Fruit fly (Drosophila melanogaster) whole organism, pupa: Measurements from ENCODE around the gene CG10809.

Experiments
- CG10348 ChIP-seq: fragments of 200-800 bp; sonication (Bioruptor generic); IDR thresholded peaks from 2 replicates; pipeline ENCODE4 v1.3.6; 2022; ENCODE audit warnings: missing biosample characterization, missing genetic modification characterization
- CG12605 ChIP-seq: fragments of 200-800 bp; sonication (Bioruptor generic); IDR thresholded peaks from 2 replicates; pipeline ENCODE4 v1.3.6; 2022; ENCODE audit warnings: missing biosample characterization, missing genetic modification characterization
- CG13204 ChIP-seq: fragments of 200-800 bp; sonication (Bioruptor generic); optimal IDR thresholded peaks from 2 replicates; lab custom pipeline; 2018; ENCODE audit warnings: missing biosample characterization, mild to moderate bottlenecking, missing genetic modification characterization, moderate library complexity
- CG14655 ChIP-seq: fragments of 200-800 bp; sonication (Bioruptor generic); optimal IDR thresholded peaks from 3 replicates; lab custom pipeline; 2017; ENCODE audit warnings: mild to moderate bottlenecking, missing biosample characterization, missing genetic modification reagents, missing genetic modification characterization
- CG15710 ChIP-seq: fragments of 200-800 bp; sonication (Bioruptor generic); optimal IDR thresholded peaks from 2 replicates; lab custom pipeline; 2018; ENCODE audit warnings: missing biosample characterization, mild to moderate bottlenecking, missing genetic modification characterization, moderate library complexity
- CG17806 ChIP-seq: fragments of 200-800 bp; sonication (Bioruptor generic); optimal IDR thresholded peaks from 2 replicates; lab custom pipeline; 2018; ENCODE audit warnings: missing biosample characterization, mild to moderate bottlenecking, missing genetic modification characterization, moderate library complexity
- CG32121 ChIP-seq: fragments of 200-800 bp; sonication (Bioruptor generic); IDR thresholded peaks from 2 replicates; pipeline ENCODE4 v1.3.6; 2022; ENCODE audit warnings: missing biosample characterization, missing genetic modification characterization
- CG34367 ChIP-seq: fragments of 200-800 bp; sonication (Bioruptor generic); optimal IDR thresholded peaks from 2 replicates; lab custom pipeline; 2018; ENCODE audit warnings: missing biosample characterization, mild to moderate bottlenecking, missing genetic modification characterization
- CG4496 ChIP-seq: fragments of 200-800 bp; sonication (Bioruptor generic); IDR thresholded peaks from 3 replicates; pipeline ENCODE4 v1.3.6; 2022; ENCODE audit warnings: missing biosample characterization, missing genetic modification characterization
- CG8159 ChIP-seq: fragments of 200-800 bp; sonication (Bioruptor generic); optimal IDR thresholded peaks from 3 replicates; lab custom pipeline; 2018; ENCODE audit warnings: missing biosample characterization, mild to moderate bottlenecking, missing genetic modification characterization, moderate library complexity
- CG8301 ChIP-seq: fragments of 200-800 bp; sonication (Bioruptor generic); optimal IDR thresholded peaks from 2 replicates; lab custom pipeline; 2018; ENCODE audit warnings: missing biosample characterization, mild to moderate bottlenecking, missing genetic modification characterization
- CG9948 ChIP-seq: fragments of 200-800 bp; sonication (Bioruptor generic); optimal IDR thresholded peaks from 2 replicates; lab custom pipeline; 2018; ENCODE audit warnings: missing biosample characterization, mild to moderate bottlenecking, missing genetic modification characterization, moderate library complexity
- D1 ChIP-seq: fragments of 200-800 bp; sonication (Bioruptor generic); optimal IDR thresholded peaks from 2 replicates; lab custom pipeline; 2018; ENCODE audit warnings: missing biosample characterization, mild to moderate bottlenecking, missing genetic modification characterization, moderate library complexity
- EcR ChIP-seq: fragments of 200-800 bp; sonication (Bioruptor generic); optimal IDR thresholded peaks from 3 replicates; lab custom pipeline; 2019; ENCODE audit warnings: missing biosample characterization, missing genetic modification characterization, mild to moderate bottlenecking, moderate library complexity, missing genetic modification reagents
- Ets98B ChIP-seq: fragments of 200-800 bp; sonication (Bioruptor generic); IDR thresholded peaks from 2 replicates; pipeline ENCODE4 v1.3.6; 2022; ENCODE audit warnings: missing biosample characterization, missing genetic modification characterization
- Pif1A ChIP-seq: fragments of 200-800 bp; sonication (Bioruptor generic); optimal IDR thresholded peaks from 3 replicates; lab custom pipeline; 2016; ENCODE audit warnings: missing biosample characterization, missing genetic modification characterization
- Pif1B ChIP-seq: fragments of 200-800 bp; sonication (Bioruptor generic); optimal IDR thresholded peaks from 3 replicates; lab custom pipeline; 2016; ENCODE audit warnings: missing biosample characterization, missing genetic modification characterization
- Snoo ChIP-seq: fragments of 200-800 bp; sonication (Bioruptor generic); optimal IDR thresholded peaks from 3 replicates; lab custom pipeline; 2017; ENCODE audit warnings: missing biosample characterization, mild to moderate bottlenecking, missing genetic modification characterization, inconsistent platforms
- fd96Ca ChIP-seq: fragments of 200-800 bp; sonication (Bioruptor generic); IDR thresholded peaks from 3 replicates; pipeline ENCODE4 v1.3.6; 2022; ENCODE audit warnings: missing biosample characterization, missing genetic modification characterization
- gl ChIP-seq: fragments of 200-800 bp; sonication (Bioruptor generic); optimal IDR thresholded peaks from 2 replicates; lab custom pipeline; 2018; ENCODE audit warnings: missing biosample characterization, mild to moderate bottlenecking, missing genetic modification characterization
- rn ChIP-seq: fragments of 200-800 bp; sonication (Bioruptor generic); IDR thresholded peaks from 2 replicates; pipeline ENCODE4 v1.3.6; 2022; ENCODE audit warnings: missing biosample characterization, missing genetic modification characterization

The CG10809 gene

dm6 chr3L:9859624-9860023 lies at the start of gene CG10809:
Gene CG10809, minus strand, starts transcription at chr3L:9859889.
- TF ChIP-seq Pif1B (GFP tag; lab: Kevin White, UChicago): no peak
- peak; percentile 19 for TF ChIP-seq D1 (tag; lab: Kevin White, UChicago)
- no peak for TF ChIP-seq Snoo
- no peak for TF ChIP-seq CG34367 (tag; lab: Kevin White, UChicago)
- TF ChIP-seq CG15710 (tag; lab: Kevin White, UChicago): peak; percentile 2
- TF ChIP-seq CG8159 (tag; lab: Kevin White, UChicago): peak; percentile 16
- no peak for TF ChIP-seq CG8301 (tag; lab: Kevin White, UChicago)

- TF ChIP-seq CG4496 (GFP tag; lab: Robert Waterston, UW): no peak
- TF ChIP-seq CG14655 (GFP tag; lab: Kevin White, UChicago): no peak
- TF ChIP-seq CG8301 (tag; lab: Kevin White, UChicago): no peak
- no peak for TF ChIP-seq fd96Ca (GFP tag; lab: Robert Waterston, UW)
- TF ChIP-seq EcR (GFP tag; lab: Kevin White, UChicago): no peak
- TF ChIP-seq CG12605 (GFP tag; lab: Robert Waterston, UW): peak; percentile 40; the same call in 1 of the 2 replicates
- TF ChIP-seq CG9948 (tag; lab: Kevin White, UChicago): no peak
- TF ChIP-seq CG34367 (tag; lab: Kevin White, UChicago): no peak
Observed at dm6 chr3L:9907719-9908170, 48.1 kb upstream of the CG10809 start, which contains the start of gene bma. Gene bma, plus strand, starts transcription at chr3L:9908120.

dm6 chr3L:9904988-9905387 lies 45.3 kb upstream of the CG10809 start:
- TF ChIP-seq EcR (GFP tag; lab: Kevin White, UChicago) (no peak), CG13204 (GFP tag; lab: Kevin White, UChicago) (no peak), CG4496 (GFP tag; lab: Robert Waterston, UW) (no peak), CG10348 (GFP tag; lab: Robert Waterston, UW) (no peak), CG9948 (tag; lab: Kevin White, UChicago) (no peak), CG32121 (GFP tag; lab: Robert Waterston, UW) (no peak), rn (GFP tag; lab: Robert Waterston, UW) (no peak), CG12605 (GFP tag; lab: Robert Waterston, UW) (no peak), CG17806 (tag; lab: Kevin White, UChicago) (no peak), CG15710 (tag; lab: Kevin White, UChicago) (no peak), gl (tag; lab: Kevin White, UChicago) (no peak), CG8159 (tag; lab: Kevin White, UChicago) (no peak), Pif1B (GFP tag; lab: Kevin White, UChicago) (no peak), fd96Ca (GFP tag; lab: Robert Waterston, UW) (no peak), Ets98B (GFP tag; lab: Robert Waterston, UW) (no peak), Snoo (no peak)

- TF ChIP-seq CG4496 (GFP tag; lab: Robert Waterston, UW): no peak; the same call in 2 of the 3 replicates
- no peak for TF ChIP-seq fd96Ca (GFP tag; lab: Robert Waterston, UW)
- TF ChIP-seq CG8159 (tag; lab: Kevin White, UChicago): peak; percentile 10
Observed at dm6 chr3L:9899046-9899659, 39.5 kb upstream of the CG10809 start, which contains the start of gene nudE. Gene nudE, plus strand, starts transcription at chr3L:9899241.

- TF ChIP-seq CG4496 (GFP tag; lab: Robert Waterston, UW) (peak; percentile 44; the same call in 1 of the 3 replicates), CG9948 (tag; lab: Kevin White, UChicago) (no peak), CG8159 (tag; lab: Kevin White, UChicago) (peak; percentile 6)
Observed at dm6 chr3L:9898355-9898754, 38.7 kb upstream of the CG10809 start, which contains the start of the genes CG6707 and CG46387. Gene CG6707, minus strand, starts transcription at chr3L:9898575. Gene CG46387, plus strand, starts transcription at chr3L:9898626.

dm6 chr3L:9897164-9897783 lies 37.6 kb upstream of the CG10809 start:
- TF ChIP-seq Pif1A (GFP tag; lab: Kevin White, UChicago): peak; percentile 43
- TF ChIP-seq CG15710 (tag; lab: Kevin White, UChicago): peak; percentile 27
- TF ChIP-seq CG8159 (tag; lab: Kevin White, UChicago): peak; percentile 59
- TF ChIP-seq CG17806 (tag; lab: Kevin White, UChicago): peak; percentile 39
- 0 out of 3 replicates have a peak, but pooled peaks have one; percentile 42 for TF ChIP-seq CG4496 (GFP tag; lab: Robert Waterston, UW)
- TF ChIP-seq CG32121 (GFP tag; lab: Robert Waterston, UW): no peak
- TF ChIP-seq rn (GFP tag; lab: Robert Waterston, UW): no peak
- no peak; the same call in 1 of the 2 replicates for TF ChIP-seq Ets98B (GFP tag; lab: Robert Waterston, UW)
- peak; percentile 10 for TF ChIP-seq CG9948 (tag; lab: Kevin White, UChicago)
- TF ChIP-seq D1 (tag; lab: Kevin White, UChicago): no peak
- peak; percentile 52 for TF ChIP-seq EcR (GFP tag; lab: Kevin White, UChicago)
- TF ChIP-seq fd96Ca (GFP tag; lab: Robert Waterston, UW): no peak
